Worm (Caenorhabditis elegans): ENCODE measurements around the gene mdt-10.

- TF ChIP-seq nhr-237 (tag; optimal IDR thresholded peaks at IDR 0.05) (no peak), unc-39 (tag; optimal IDR thresholded peaks at IDR 0.05) (no peak), pha-4 (tag; optimal IDR thresholded peaks at IDR 0.05) (no peak), nhr-76 (tag; optimal IDR thresholded peaks at IDR 0.05) (no peak), unc-62 (GFP tag; optimal IDR thresholded peaks at IDR 0.05) (no peak), aly-2 (tag; optimal IDR thresholded peaks at IDR 0.05) (no peak), lin-39 (tag; optimal IDR thresholded peaks at IDR 0.05) (no peak), sea-2 (GFP tag; optimal IDR thresholded peaks at IDR 0.05) (no peak), ama-1 (optimal IDR thresholded peaks at IDR 0.05) (no peak), ZK546.5 (tag; optimal IDR thresholded peaks at IDR 0.05) (no peak), R02D3.7 (tag; optimal IDR thresholded peaks at IDR 0.05) (no peak)
Measured at ce11 chrII:7879266-7879718, 24.4 kb upstream of the mdt-10 start, which contains the start of the genes vha-4 and T01H3.5.

All from whole organism, L3 larva.